Worm (Caenorhabditis elegans): Measurements from ENCODE around the gene usp-46.

DNA sequence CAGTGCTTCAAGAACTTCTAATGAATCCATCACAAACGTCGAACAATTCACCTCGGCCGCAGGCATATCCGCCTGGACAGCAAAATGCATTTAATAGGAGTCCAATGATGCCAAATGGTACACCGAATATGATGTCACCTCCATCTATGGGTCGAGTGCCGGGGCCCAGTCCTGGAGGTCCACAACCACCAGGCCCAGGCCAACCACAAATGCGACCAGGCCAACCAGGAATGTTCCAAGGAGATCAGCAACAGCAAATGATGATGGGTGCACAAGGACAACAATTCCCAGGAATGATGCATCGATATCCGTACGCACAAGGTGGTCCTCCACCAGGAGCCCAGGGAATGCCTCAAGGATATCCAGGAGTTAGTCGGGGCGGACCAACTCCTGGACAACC, 9.3 kb upstream of the usp-46 start:
- no peak for TF ChIP-seq snpc-4 (tag; optimal IDR thresholded peaks at IDR 0.05)
- no peak for TF ChIP-seq lin-13 (tag; optimal IDR thresholded peaks at IDR 0.05)
- no peak for TF ChIP-seq mls-2 (tag; optimal IDR thresholded peaks at IDR 0.05)
- TF ChIP-seq lsy-2 (tag; optimal IDR thresholded peaks at IDR 0.05), result no peak
- TF ChIP-seq unc-39 (tag; optimal IDR thresholded peaks at IDR 0.05), result no peak
- no peak for TF ChIP-seq ces-1 (GFP tag; optimal IDR thresholded peaks at IDR 0.05)
- TF ChIP-seq bed-3 (GFP tag; optimal IDR thresholded peaks at IDR 0.05), result no peak
- TF ChIP-seq nhr-2 (tag; optimal IDR thresholded peaks at IDR 0.05), result no peak
- no peak for TF ChIP-seq elt-3 (tag; optimal IDR thresholded peaks at IDR 0.05)
